Worm (Caenorhabditis elegans) whole organism, L3 larva: ENCODE data around the gene lgc-16.

Source experiments
- R02D3.7 ChIP-seq: fragments of 150-350 bp; optimal IDR thresholded peaks from 2 replicates; lab custom pipeline; 2014; ENCODE audit warnings: missing biosample characterization, missing genetic modification characterization
- jun-1 ChIP-seq: fragments of 150-350 bp; optimal IDR thresholded peaks from 2 replicates; lab custom pipeline; 2014; ENCODE audit warnings: missing biosample characterization, missing genetic modification reagents, missing genetic modification characterization
- nhr-76 ChIP-seq: fragments of 150-350 bp; sonication (generic microtip); optimal IDR thresholded peaks from 5 replicates; lab custom pipeline; 2014; ENCODE audit warnings: missing biosample characterization, missing genetic modification characterization
- nhr-77 ChIP-seq: fragments of 150-350 bp; optimal IDR thresholded peaks from 2 replicates; lab custom pipeline; 2014; ENCODE audit warnings: missing biosample characterization, missing genetic modification characterization
- pha-4 ChIP-seq: fragments of 150-350 bp; optimal IDR thresholded peaks from 2 replicates; lab custom pipeline; 2014; ENCODE audit warnings: missing biosample characterization, missing genetic modification reagents, missing genetic modification characterization
- skn-1 ChIP-seq: fragments of 150-350 bp; optimal IDR thresholded peaks from 2 replicates; lab custom pipeline; 2014; ENCODE audit warnings: missing biosample characterization, missing genetic modification characterization
- unc-62 ChIP-seq: fragments of 150-350 bp; sonication (generic microtip); optimal IDR thresholded peaks from 4 replicates; lab custom pipeline; 2014; ENCODE audit warnings: missing biosample characterization, missing genetic modification reagents, missing genetic modification characterization
- ztf-4 ChIP-seq: fragments of 150-350 bp; optimal IDR thresholded peaks from 2 replicates; lab custom pipeline; 2014; ENCODE audit warnings: missing biosample characterization, missing genetic modification characterization

DNA sequence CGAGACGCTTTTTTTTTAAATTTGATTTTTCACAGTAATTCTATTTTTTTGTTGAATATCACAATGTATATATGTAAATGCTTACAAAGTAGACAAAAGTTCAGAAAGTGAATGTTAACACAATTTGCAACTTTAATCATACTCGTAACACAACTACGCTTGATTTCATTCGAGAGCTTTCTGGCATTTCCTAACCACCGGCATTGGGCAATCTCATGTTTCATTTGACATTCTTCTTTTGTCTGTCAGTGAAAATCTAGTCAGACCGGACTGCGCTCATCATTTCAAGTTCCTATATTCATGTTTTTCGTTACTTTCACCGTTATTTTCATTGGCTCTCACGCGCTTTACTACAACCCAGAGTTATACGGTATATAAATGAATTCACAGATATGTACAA, 7.2 kb upstream of the lgc-16 start, which contains the start of gene lgc-14:
- TF ChIP-seq ztf-4 (no peak), nhr-76 (tag; lab: Kevin White, UChicago) (no peak), unc-62 (GFP tag; lab: Kevin White, UChicago) (no peak), nhr-77 (tag; lab: Kevin White, UChicago) (no peak), pha-4 (tag; lab: Kevin White, UChicago) (no peak), R02D3.7 (tag; lab: Kevin White, UChicago) (no peak), jun-1 (no peak), skn-1 (tag; lab: Kevin White, UChicago) (no peak)
